Fruit fly (Drosophila melanogaster) whole organism, embryonic: Measurements from ENCODE around the gene Mms19.

Experiments used
- Atf6 ChIP-seq: fragments of 200-800 bp; sonication (Bioruptor generic); IDR thresholded peaks from 2 replicates; pipeline ENCODE4 v1.3.6; 2022; ENCODE audit warnings: missing biosample characterization, missing genetic modification characterization
- Blimp-1 ChIP-seq: fragments of 200-800 bp; sonication (Bioruptor generic); optimal IDR thresholded peaks from 3 replicates; lab custom pipeline; 2018; ENCODE audit warnings: missing biosample characterization, missing genetic modification characterization, mild to moderate bottlenecking, moderate library complexity, missing genetic modification reagents
- CG10979 ChIP-seq: fragments of 200-800 bp; sonication (Bioruptor generic); optimal IDR thresholded peaks from 2 replicates; lab custom pipeline; 2018; ENCODE audit warnings: missing biosample characterization, mild to moderate bottlenecking, missing genetic modification characterization, moderate library complexity
- CG11085 ChIP-seq: fragments of 200-800 bp; sonication (Bioruptor generic); IDR thresholded peaks from 2 replicates; pipeline ENCODE4 v1.3.6; 2022; ENCODE audit warnings: missing biosample characterization, missing genetic modification characterization
- CG11247 ChIP-seq: fragments of 200-800 bp; sonication (Bioruptor generic); IDR thresholded peaks from 2 replicates; pipeline ENCODE4 v1.3.6; 2022; ENCODE audit warnings: missing biosample characterization, missing genetic modification characterization
- CG12104 ChIP-seq: fragments of 200-800 bp; sonication (Bioruptor generic); optimal IDR thresholded peaks from 3 replicates; lab custom pipeline; 2016; ENCODE audit warnings: missing biosample characterization, missing genetic modification characterization
- CG14050 ChIP-seq: fragments of 200-800 bp; sonication (Bioruptor generic); IDR thresholded peaks from 3 replicates; pipeline ENCODE4 v1.3.6; 2022; ENCODE audit warnings: missing biosample characterization, missing genetic modification characterization
- CG15696 ChIP-seq: fragments of 200-800 bp; sonication (Bioruptor generic); optimal IDR thresholded peaks from 2 replicates; lab custom pipeline; 2019; ENCODE audit warnings: missing biosample characterization, mild to moderate bottlenecking, missing genetic modification characterization, moderate library complexity
- CG17612 ChIP-seq: fragments of 200-800 bp; sonication (Bioruptor generic); IDR thresholded peaks from 2 replicates; pipeline ENCODE4 v1.3.6; 2022; ENCODE audit warnings: missing biosample characterization, missing genetic modification characterization
- CG17829 ChIP-seq: fragments of 200-800 bp; optimal IDR thresholded peaks from 2 replicates; lab custom pipeline; 2019; ENCODE audit warnings: missing biosample characterization, mild to moderate bottlenecking, missing genetic modification characterization, moderate library complexity
- CG2120 ChIP-seq: fragments of 200-800 bp; sonication (Bioruptor generic); optimal IDR thresholded peaks from 3 replicates; lab custom pipeline; 2016; ENCODE audit warnings: missing biosample characterization, missing genetic modification characterization
- CG30431 ChIP-seq: fragments of 200-800 bp; sonication (Bioruptor generic); optimal IDR thresholded peaks from 2 replicates; lab custom pipeline; 2017; ENCODE audit warnings: missing biosample characterization, missing genetic modification characterization
- CG32772 ChIP-seq: fragments of 200-800 bp; sonication (Bioruptor generic); IDR thresholded peaks from 2 replicates; pipeline ENCODE4 v1.3.6; 2022; ENCODE audit warnings: missing biosample characterization, missing genetic modification characterization
- CG34224 ChIP-seq: fragments of 200-800 bp; sonication (Bioruptor generic); IDR thresholded peaks from 3 replicates; pipeline ENCODE4 v1.3.6; 2022; ENCODE audit warnings: missing biosample characterization, missing genetic modification characterization; ENCODE audit not compliant: partially characterized antibody
- CG34376 ChIP-seq: fragments of 200-800 bp; sonication (Bioruptor generic); optimal IDR thresholded peaks from 2 replicates; lab custom pipeline; 2018; ENCODE audit warnings: missing biosample characterization, mild to moderate bottlenecking, missing genetic modification characterization
- CG4404 ChIP-seq: fragments of 200-800 bp; sonication (Bioruptor generic); IDR thresholded peaks from 2 replicates; pipeline ENCODE4 v1.3.6; 2022; ENCODE audit warnings: missing biosample characterization, missing genetic modification characterization
- CG4707 ChIP-seq: fragments of 200-800 bp; sonication (Bioruptor generic); optimal IDR thresholded peaks from 2 replicates; lab custom pipeline; 2018; ENCODE audit warnings: missing biosample characterization, mild to moderate bottlenecking, missing genetic modification characterization, moderate library complexity
- CG7786 ChIP-seq: fragments of 200-800 bp; sonication (Bioruptor generic); optimal IDR thresholded peaks from 2 replicates; lab custom pipeline; 2016; ENCODE audit warnings: missing biosample characterization, missing genetic modification characterization
- CG8089 ChIP-seq: fragments of 200-800 bp; sonication (Bioruptor generic); optimal IDR thresholded peaks from 3 replicates; lab custom pipeline; 2016; ENCODE audit warnings: missing biosample characterization, missing genetic modification characterization
- CG8765 ChIP-seq: fragments of 200-800 bp; sonication (Bioruptor generic); IDR thresholded peaks from 2 replicates; pipeline ENCODE4 v1.3.6; 2022; ENCODE audit warnings: missing biosample characterization, missing genetic modification characterization
- Hr78 ChIP-seq, 2 experiments: fragments of 200-800 bp in 1 of 2; fragments of >200 bp in 1 of 2; sonication (Bioruptor generic) in 1 of 2; optimal IDR thresholded peaks; 2 replicates each; lab custom pipeline; 2017 to 2019; ENCODE audit warnings: missing biosample characterization in 2 of 2, missing genetic modification characterization in 2 of 2, mild to moderate bottlenecking in 1 of 2, moderate library complexity in 1 of 2
- Nf-YB ChIP-seq: fragments of 200-800 bp; sonication (Bioruptor generic); optimal IDR thresholded peaks from 3 replicates; lab custom pipeline; 2019; ENCODE audit warnings: missing biosample characterization, mild to moderate bottlenecking, missing genetic modification characterization, moderate library complexity
- PHDP ChIP-seq: fragments of 200-800 bp; sonication (Bioruptor generic); optimal IDR thresholded peaks from 3 replicates; lab custom pipeline; 2018; ENCODE audit warnings: missing biosample characterization, mild to moderate bottlenecking, missing genetic modification characterization, moderate library complexity
- Ptx1 ChIP-seq: fragments of 200-800 bp; sonication (Bioruptor generic); IDR thresholded peaks from 2 replicates; pipeline ENCODE4 v1.3.6; 2022; ENCODE audit warnings: missing biosample characterization, missing genetic modification characterization
- Scr ChIP-seq: fragments of 200-800 bp; sonication (Bioruptor generic); IDR thresholded peaks from 2 replicates; pipeline ENCODE4 v1.3.6; 2022; ENCODE audit warnings: missing biosample characterization, missing genetic modification characterization; ENCODE audit not compliant: partially characterized antibody
- Sry-δ ChIP-seq: fragments of 200-800 bp; sonication (Bioruptor generic); optimal IDR thresholded peaks from 2 replicates; lab custom pipeline; 2016; ENCODE audit warnings: missing biosample characterization, missing genetic modification characterization
- YL-1 ChIP-seq: fragments of 200-800 bp; sonication (Bioruptor generic); optimal IDR thresholded peaks from 3 replicates; lab custom pipeline; 2017; ENCODE audit warnings: missing biosample characterization, mild to moderate bottlenecking, missing genetic modification characterization
- bab2 ChIP-seq: fragments of 200-800 bp; sonication (Bioruptor generic); optimal IDR thresholded peaks from 2 replicates; lab custom pipeline; 2016; ENCODE audit warnings: missing biosample characterization, missing genetic modification characterization
- bcd ChIP-seq: fragments of 200-800 bp; sonication (Bioruptor generic); optimal IDR thresholded peaks from 2 replicates; lab custom pipeline; 2017; ENCODE audit warnings: missing biosample characterization, mild to moderate bottlenecking, missing genetic modification characterization
- cas ChIP-seq: fragments of 200-800 bp; sonication (Bioruptor generic); IDR thresholded peaks from 2 replicates; pipeline ENCODE4 v1.3.6; 2022; ENCODE audit warnings: missing biosample characterization, missing genetic modification characterization
- ci ChIP-seq: fragments of 200-800 bp; sonication (Bioruptor generic); IDR thresholded peaks from 3 replicates; pipeline ENCODE4 v1.3.6; 2022; ENCODE audit warnings: missing biosample characterization, missing genetic modification characterization
- cwo ChIP-seq: fragments of 200-800 bp; sonication (Bioruptor generic); optimal IDR thresholded peaks from 3 replicates; lab custom pipeline; 2017; ENCODE audit warnings: missing biosample characterization, missing genetic modification characterization, mild to moderate bottlenecking, moderate library complexity, missing genetic modification reagents
- ems ChIP-seq: fragments of 200-800 bp; sonication (Bioruptor generic); optimal IDR thresholded peaks from 3 replicates; lab custom pipeline; 2016; ENCODE audit warnings: missing biosample characterization, missing genetic modification characterization
- ewg ChIP-seq: fragments of 200-800 bp; sonication (Bioruptor generic); optimal IDR thresholded peaks from 3 replicates; lab custom pipeline; 2017; ENCODE audit warnings: mild to moderate bottlenecking, missing biosample characterization, missing genetic modification reagents, missing genetic modification characterization
- fd3F ChIP-seq: fragments of 200-800 bp; sonication (Bioruptor generic); optimal IDR thresholded peaks from 2 replicates; lab custom pipeline; 2018; ENCODE audit warnings: missing biosample characterization, mild to moderate bottlenecking, missing genetic modification characterization, moderate library complexity
- gro ChIP-seq: fragments of 200-800 bp; sonication (Bioruptor generic); optimal IDR thresholded peaks from 2 replicates; lab custom pipeline; 2016; ENCODE audit warnings: missing biosample characterization, missing genetic modification characterization
- h ChIP-seq: fragments of >200 bp; optimal IDR thresholded peaks from 2 replicates; lab custom pipeline; 2017
- hth ChIP-seq: fragments of >200 bp; optimal IDR thresholded peaks from 2 replicates; lab custom pipeline; 2017; ENCODE audit warnings: inconsistent platforms
- lilli ChIP-seq: fragments of 200-800 bp; sonication (Bioruptor generic); optimal IDR thresholded peaks from 3 replicates; lab custom pipeline; 2016; ENCODE audit warnings: missing biosample characterization, missing genetic modification characterization
- pho ChIP-seq: fragments of 200-800 bp; sonication (Bioruptor generic); optimal IDR thresholded peaks from 2 replicates; lab custom pipeline; 2016; ENCODE audit warnings: missing biosample characterization, missing genetic modification characterization
- pum ChIP-seq: fragments of 200-800 bp; sonication (Bioruptor generic); optimal IDR thresholded peaks from 2 replicates; lab custom pipeline; 2016; ENCODE audit warnings: missing biosample characterization, missing genetic modification characterization
- repo ChIP-seq: fragments of 200-800 bp; sonication (Bioruptor generic); optimal IDR thresholded peaks from 2 replicates; lab custom pipeline; 2016; ENCODE audit warnings: missing biosample characterization, missing genetic modification characterization
- schlank ChIP-seq: fragments of 200-800 bp; sonication (Bioruptor generic); optimal IDR thresholded peaks from 2 replicates; lab custom pipeline; 2018; ENCODE audit warnings: missing biosample characterization, mild to moderate bottlenecking, missing genetic modification characterization
- sob ChIP-seq: fragments of 200-800 bp; sonication (Bioruptor generic); IDR thresholded peaks from 2 replicates; pipeline ENCODE4 v1.3.6; 2022; ENCODE audit warnings: missing biosample characterization, missing genetic modification characterization
- toy ChIP-seq: fragments of 200-800 bp; sonication (Bioruptor generic); IDR thresholded peaks from 2 replicates; pipeline ENCODE4 v1.3.6; 2022; ENCODE audit warnings: missing biosample characterization, missing genetic modification characterization
- unpg ChIP-seq: fragments of 200-800 bp; sonication (Bioruptor generic); optimal IDR thresholded peaks from 3 replicates; lab custom pipeline; 2018; ENCODE audit warnings: missing biosample characterization, mild to moderate bottlenecking, missing genetic modification characterization, moderate library complexity
- vvl ChIP-seq: fragments of 200-800 bp; sonication (Bioruptor generic); IDR thresholded peaks from 2 replicates; pipeline ENCODE4 v1.3.6; 2022; ENCODE audit warnings: missing biosample characterization, missing genetic modification characterization
- wdn ChIP-seq: fragments of 200-800 bp; sonication (Bioruptor generic); IDR thresholded peaks from 2 replicates; pipeline ENCODE4 v1.3.6; 2022; ENCODE audit warnings: missing biosample characterization, missing genetic modification characterization
- yki ChIP-seq: fragments of >200 bp; optimal IDR thresholded peaks from 3 replicates; lab custom pipeline; 2018
- z ChIP-seq: fragments of 200-800 bp; sonication (Bioruptor generic); IDR thresholded peaks from 3 replicates; pipeline ENCODE4 v1.3.6; 2022; ENCODE audit warnings: missing biosample characterization, missing genetic modification characterization

Gene Mms19

dm6 chr3R:5211901-5212758 lies 20.2 kb upstream of the Mms19 start (continued):
- TF ChIP-seq Ptx1 (GFP tag; lab: Robert Waterston, UW) (peak; percentile 28; the same call in 1 of the 2 replicates), CG11085 (GFP tag; lab: Robert Waterston, UW) (no peak), pho (GFP tag; lab: Kevin White, UChicago) (no peak), Sry-δ (GFP tag; lab: Kevin White, UChicago) (peak; percentile 38), CG8089 (GFP tag; lab: Kevin White, UChicago) (peak; percentile 74), CG10979 (tag; lab: Kevin White, UChicago) (peak; percentile 95), Scr (GFP tag; lab: Robert Waterston, UW) (no peak), toy (GFP tag; lab: Robert Waterston, UW) (no peak), bcd (GFP tag; lab: Kevin White, UChicago) (peak; percentile 37), bab2 (peak; percentile 75), pum (GFP tag; lab: Kevin White, UChicago) (peak; percentile 85), fd3F (no peak), Hr78 (GFP tag; optimal IDR thresholded peaks at IDR 0.05; lab: Kevin White, UChicago) (peak in 1 of 2 experiments; percentile 6), CG32772 (GFP tag; lab: Robert Waterston, UW) (peak; percentile 70), CG15696 (tag; lab: Kevin White, UChicago) (peak; percentile 99), Atf6 (no peak), CG30431 (GFP tag; lab: Kevin White, UChicago) (peak; percentile 80), Blimp-1 (GFP tag; lab: Kevin White, UChicago) (peak; percentile 69), cwo (GFP tag; lab: Kevin White, UChicago) (no peak), CG34376 (GFP tag; lab: Kevin White, UChicago) (no peak), CG14050 (GFP tag; lab: Robert Waterston, UW) (peak; percentile 24; the same call in 1 of the 3 replicates), schlank (tag; lab: Kevin White, UChicago) (no peak), PHDP (peak; percentile 8), CG34224 (GFP tag; lab: Robert Waterston, UW) (no peak), ems (GFP tag; lab: Kevin White, UChicago) (peak; percentile 63), CG8765 (peak; percentile 86), sob (GFP tag; lab: Robert Waterston, UW) (no peak), repo (GFP tag; lab: Kevin White, UChicago) (peak; percentile 69), ci (peak; percentile 81), vvl (peak; percentile 76), hth (lab: Kevin White, UChicago) (no peak), CG17612 (GFP tag; lab: Robert Waterston, UW) (no peak), cas (GFP tag; lab: Robert Waterston, UW) (no peak), CG2120 (no peak), CG4404 (peak; percentile 94), Nf-YB (peak; percentile 63), unpg (peak; percentile 77), yki (lab: Kevin White, UChicago) (no peak), wdn (GFP tag; lab: Robert Waterston, UW) (no peak), gro (GFP tag; lab: Kevin White, UChicago) (no peak), CG7786 (GFP tag; lab: Kevin White, UChicago) (peak; percentile 69), lilli (GFP tag; lab: Kevin White, UChicago) (peak; percentile 66), CG11247 (GFP tag; lab: Robert Waterston, UW) (peak; percentile 54), CG12104 (GFP tag; lab: Kevin White, UChicago) (peak; percentile 37), h (lab: Kevin White, UChicago) (no peak), z (GFP tag; lab: Robert Waterston, UW) (peak; percentile 41; the same call in 1 of the 3 replicates), ewg (GFP tag; lab: Kevin White, UChicago) (peak; percentile 47), YL-1 (no peak), CG4707 (GFP tag; lab: Kevin White, UChicago) (peak; percentile 63), CG17829 (peak; percentile 94)
